Fruit fly (Drosophila melanogaster): Measurements from ENCODE around the gene CG12523.
A peak's percentile ranks its signal among the peaks of the same experiment; 100 is the strongest.

Gene CG12523

DNA sequence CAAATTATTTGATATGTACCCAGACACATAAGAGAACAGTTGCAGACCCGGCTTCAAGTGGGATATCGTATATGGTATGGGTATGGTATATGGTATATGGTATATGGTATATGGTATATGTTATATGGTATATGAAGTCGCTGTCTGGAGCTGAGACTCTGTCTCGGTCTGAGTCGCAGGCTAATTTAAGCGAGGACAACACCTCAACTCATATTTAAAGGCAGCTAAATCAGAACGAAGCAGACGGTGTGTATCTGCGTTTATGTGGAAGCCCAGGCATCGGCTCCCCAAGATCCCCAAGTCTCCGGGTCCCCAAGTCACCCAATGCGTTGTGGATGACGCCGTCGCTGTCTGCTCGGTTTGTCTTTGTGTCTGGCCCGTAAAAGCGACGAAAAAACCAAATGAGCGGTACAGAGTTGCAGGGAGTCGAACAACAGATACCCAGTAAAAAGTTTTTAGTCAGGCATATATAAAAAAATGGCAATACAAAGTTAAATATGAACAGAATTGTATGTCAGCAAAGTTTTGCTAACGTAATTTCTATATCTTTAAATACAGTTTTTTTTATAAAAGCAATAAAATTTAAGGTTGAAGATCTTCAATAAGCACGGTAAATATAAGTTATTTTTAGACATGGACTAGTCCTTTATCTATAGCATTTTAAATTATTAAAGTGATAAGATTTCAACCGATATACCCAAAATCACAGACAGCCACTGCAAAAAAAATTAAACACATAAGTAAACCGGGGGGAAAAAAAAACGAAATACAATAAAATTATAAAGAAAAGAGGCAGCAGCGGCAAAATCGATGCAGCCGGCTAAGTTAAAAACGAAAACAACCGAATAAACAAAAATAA lies 41.0 kb upstream of the CG12523 start (continued):
- TF ChIP-seq emc (GFP tag; optimal IDR thresholded peaks at IDR 0.05) (no peak), pum (GFP tag; optimal IDR thresholded peaks at IDR 0.05) (peak; percentile 17), pnt (GFP tag; optimal IDR thresholded peaks at IDR 0.05) (no peak), CG15479 (GFP tag; optimal IDR thresholded peaks at IDR 0.05) (no peak), ERR (GFP tag; optimal IDR thresholded peaks at IDR 0.05) (no peak), Meics (GFP tag; optimal IDR thresholded peaks at IDR 0.05) (peak; percentile 57), chn (GFP tag; optimal IDR thresholded peaks at IDR 0.05) (peak; percentile 22), cad (GFP tag; optimal IDR thresholded peaks at IDR 0.05) (no peak), HLH4C (GFP tag; IDR thresholded peaks at IDR 0.05; ENCODE audit: partially characterized antibody) (no peak), shn (GFP tag; optimal IDR thresholded peaks at IDR 0.05) (peak; percentile 10), cg (GFP tag; optimal IDR thresholded peaks at IDR 0.05) (no peak), prd (optimal IDR thresholded peaks at IDR 0.05) (no peak), prd (GFP tag; IDR thresholded peaks at IDR 0.05) (peak; percentile 41; the same call in 1 of the 3 replicates), CG2199 (GFP tag; IDR thresholded peaks at IDR 0.05) (no peak), CG15601 (tag; optimal IDR thresholded peaks at IDR 0.05) (peak; percentile 67), CG2116 (GFP tag; optimal IDR thresholded peaks at IDR 0.05) (no peak), Ets65A (GFP tag) (peak; percentile 89), hkb (optimal IDR thresholded peaks at IDR 0.05) (no peak), hkb (GFP tag; IDR thresholded peaks at IDR 0.05) (no peak), CG16815 (GFP tag; optimal IDR thresholded peaks at IDR 0.05) (peak; percentile 30), br (optimal IDR thresholded peaks at IDR 0.05) (no peak), dysf (GFP tag; IDR thresholded peaks at IDR 0.05) (peak; percentile 62), CG14710 (tag; optimal IDR thresholded peaks at IDR 0.05) (peak; percentile 68), CG17612 (GFP tag; IDR thresholded peaks at IDR 0.05) (no peak), Bgb (GFP tag; IDR thresholded peaks at IDR 0.05; ENCODE audit: partially characterized antibody) (no peak), jigr1 (GFP tag; IDR thresholded peaks at IDR 0.05) (0 out of 3 replicates have a peak, but pooled peaks have one; percentile 30), Dfd (GFP tag; optimal IDR thresholded peaks at IDR 0.05) (no peak), CG13287 (GFP tag; IDR thresholded peaks at IDR 0.05; ENCODE audit: partially characterized antibody) (no peak), HLH3B (GFP tag; IDR thresholded peaks at IDR 0.05) (peak; percentile 58; the same call in 1 of the 2 replicates), phol (tag; optimal IDR thresholded peaks at IDR 0.05) (peak; percentile 87), sug (tag; optimal IDR thresholded peaks at IDR 0.05) (no peak), Doc3 (GFP tag; IDR thresholded peaks at IDR 0.05; ENCODE audit: partially characterized antibody) (no peak), nerfin-1 (tag; optimal IDR thresholded peaks at IDR 0.05) (peak; percentile 50), CG14050 (GFP tag; IDR thresholded peaks at IDR 0.05) (no peak), z (GFP tag; IDR thresholded peaks at IDR 0.05) (no peak), CG1602 (GFP tag; optimal IDR thresholded peaks at IDR 0.05) (peak; percentile 52), CG2875 (GFP tag; optimal IDR thresholded peaks at IDR 0.05) (peak; percentile 74), CG13894 (tag; optimal IDR thresholded peaks at IDR 0.05) (no peak), Nf-YC (tag; optimal IDR thresholded peaks at IDR 0.05) (no peak), Oaz (GFP tag; IDR thresholded peaks at IDR 0.05) (no peak), oc (tag; optimal IDR thresholded peaks at IDR 0.05) (peak; percentile 50), trem (tag; optimal IDR thresholded peaks at IDR 0.05) (peak; percentile 49), Sox100B (GFP tag; optimal IDR thresholded peaks at IDR 0.05) (peak; percentile 81), CG8281 (tag; optimal IDR thresholded peaks at IDR 0.05) (peak; percentile 17), wor (GFP tag; IDR thresholded peaks at IDR 0.05) (peak; percentile 66), bcd (GFP tag; optimal IDR thresholded peaks at IDR 0.05) (peak; percentile 66), CG1233 (GFP tag; optimal IDR thresholded peaks at IDR 0.05) (peak; percentile 28), CG17829 (tag; optimal IDR thresholded peaks at IDR 0.05) (peak; percentile 54), CG4424 (GFP tag; optimal IDR thresholded peaks at IDR 0.05) (peak; percentile 72), Ada2b (GFP tag; IDR thresholded peaks at IDR 0.05) (0 out of 2 replicates have a peak, but pooled peaks have one; percentile 7)
